Worm (Caenorhabditis elegans) whole organism, late embryonic: ENCODE results near the gene B0563.1.

Source experiments
- T23F11.4 ChIP-seq: fragments of 200-800 bp; sonication (Bioruptor generic); optimal IDR thresholded peaks from 2 replicates; lab custom pipeline; 2018; ENCODE audit warnings: mild to moderate bottlenecking, missing genetic modification characterization, missing compliant biosample characterization
- ceh-45 ChIP-seq: fragments of 200-800 bp; sonication (Bioruptor generic); IDR thresholded peaks from 2 replicates; pipeline ENCODE4 v1.3.6; 2022; ENCODE audit warnings: missing genetic modification reagents, missing genetic modification characterization, missing compliant biosample characterization
- elt-2 ChIP-seq: sonication (generic microtip); optimal IDR thresholded peaks from 2 replicates; lab custom pipeline; 2016; ENCODE audit warnings: missing genetic modification reagents, missing genetic modification characterization, missing compliant biosample characterization
- lin-11 ChIP-seq: fragments of 200-800 bp; sonication (Bioruptor generic); optimal IDR thresholded peaks from 2 replicates; lab custom pipeline; 2018; ENCODE audit warnings: mild to moderate bottlenecking, missing genetic modification characterization, missing compliant biosample characterization

B0563.1 gene

DNA sequence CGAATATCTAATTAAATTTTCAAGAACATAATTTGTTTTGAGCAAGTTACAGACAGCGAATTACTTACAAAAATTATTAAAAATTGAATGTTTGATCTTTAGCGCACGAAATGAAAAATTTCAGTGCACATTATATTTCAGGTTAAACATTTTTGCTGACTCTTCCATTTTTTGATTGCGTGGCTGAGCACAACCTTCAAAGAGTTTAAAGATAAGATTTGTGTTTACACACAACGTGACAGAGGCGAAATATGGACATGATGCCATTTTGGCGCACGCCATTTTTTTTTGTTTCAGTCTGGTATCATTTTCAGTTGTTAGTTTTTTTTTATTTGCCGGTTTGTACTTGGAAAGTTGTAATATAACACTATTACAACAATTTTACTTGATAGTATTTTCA lies 41.3 kb downstream of the B0563.1 start:
- TF ChIP-seq ceh-45 (GFP tag; lab: Robert Waterston, UW): no peak
- TF ChIP-seq lin-11 (tag; lab: Kevin White, UChicago): no peak

DNA sequence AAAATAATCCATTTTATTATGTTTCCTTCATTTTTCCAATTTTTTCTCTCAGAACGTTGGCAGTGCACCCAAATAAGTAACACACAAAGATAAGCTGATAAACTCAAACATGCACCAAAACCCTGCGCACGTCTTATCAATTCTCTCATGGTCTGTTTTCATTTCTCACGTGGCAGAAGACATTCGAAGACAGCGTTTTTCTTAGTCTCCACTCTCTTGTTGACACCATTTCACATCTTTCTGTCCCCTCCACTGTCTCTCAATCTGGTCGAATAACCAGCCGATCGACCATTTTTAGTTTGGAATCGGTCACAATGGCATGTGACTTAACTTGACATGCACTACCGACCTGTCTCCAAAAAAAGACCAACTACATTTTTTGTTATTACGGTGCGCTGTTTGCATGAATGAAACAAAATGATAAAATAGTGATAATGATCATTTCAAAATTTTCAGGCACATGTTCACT lies 42.6 kb downstream of the B0563.1 start, which contains the start of gene C35B8.3:
Gene C35B8.3, plus strand, starts transcription at position 51 of the 469 bp plus-strand sequence.
- TF ChIP-seq elt-2 (tag; lab: Kevin White, UChicago) (peak; percentile 88), T23F11.4 (GFP tag; lab: Kevin White, UChicago) (no peak)
